Fruit fly (Drosophila melanogaster): ENCODE measurements around the gene CG5418.

CG5418 gene

DNA sequence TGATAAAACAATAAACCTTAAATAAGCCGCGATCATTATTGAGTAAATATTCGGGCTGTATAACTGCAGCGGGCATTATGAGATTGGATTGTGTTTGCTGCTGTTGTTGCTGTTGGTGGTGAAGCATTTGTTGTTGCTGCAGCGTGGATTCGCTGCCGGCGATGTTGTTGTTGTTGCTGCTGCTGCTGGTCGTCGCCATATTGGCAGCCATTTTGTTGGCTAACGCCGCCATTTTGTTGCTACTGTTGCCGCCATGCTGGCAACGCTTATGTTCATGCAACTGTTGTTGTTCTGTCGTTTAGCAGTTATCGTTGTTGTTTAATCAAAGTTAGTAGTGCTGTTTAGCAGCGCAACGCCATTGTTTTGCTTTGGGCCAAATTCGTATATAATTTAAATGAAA is 45.5 kb upstream of the CG5418 start (continued):
- TF ChIP-seq Awh (GFP tag; IDR thresholded peaks at IDR 0.05) (no peak), CG16779 (GFP tag; IDR thresholded peaks at IDR 0.05) (0 out of 2 replicates have a peak, but pooled peaks have one; percentile 41), CG12391 (tag; optimal IDR thresholded peaks at IDR 0.05) (no peak), z (GFP tag; IDR thresholded peaks at IDR 0.05) (no peak), sens-2 (GFP tag; IDR thresholded peaks at IDR 0.05) (no peak), CG11085 (GFP tag; IDR thresholded peaks at IDR 0.05) (no peak), org-1 (GFP tag; optimal IDR thresholded peaks at IDR 0.05) (no peak), MTF-1 (GFP tag; optimal IDR thresholded peaks at IDR 0.05; ENCODE audit: borderline replicate concordance) (peak; percentile 54), toy (GFP tag; IDR thresholded peaks at IDR 0.05) (no peak), CG6175 (GFP tag; IDR thresholded peaks at IDR 0.05) (no peak), Atf-2 (GFP tag; optimal IDR thresholded peaks at IDR 0.05) (no peak), CG8089 (GFP tag; optimal IDR thresholded peaks at IDR 0.05) (no peak), slbo (GFP tag; IDR thresholded peaks at IDR 0.05) (no peak), CG18764 (GFP tag; optimal IDR thresholded peaks at IDR 0.05) (no peak), CG9727 (GFP tag; optimal IDR thresholded peaks at IDR 0.05) (no peak), Hand (GFP tag; optimal IDR thresholded peaks at IDR 0.05) (no peak), fd96Cb (tag; optimal IDR thresholded peaks at IDR 0.05) (no peak), CG6254 (GFP tag; optimal IDR thresholded peaks at IDR 0.05) (peak; percentile 26), gsb-n (tag; optimal IDR thresholded peaks at IDR 0.05) (no peak), E2f2 (GFP tag; IDR thresholded peaks at IDR 0.05) (no peak), gfzf (GFP tag; optimal IDR thresholded peaks at IDR 0.05) (no peak), HLH54F (GFP tag; optimal IDR thresholded peaks at IDR 0.05) (no peak), sug (tag; optimal IDR thresholded peaks at IDR 0.05) (no peak), Nf-YA (GFP tag; IDR thresholded peaks at IDR 0.05) (no peak), dmrt99B (tag; optimal IDR thresholded peaks at IDR 0.05) (peak; percentile 39), D19A (tag; optimal IDR thresholded peaks at IDR 0.05) (no peak), CG6272 (GFP tag; IDR thresholded peaks at IDR 0.05) (no peak), E2f1 (GFP tag; IDR thresholded peaks at IDR 0.05) (no peak), sob (GFP tag; IDR thresholded peaks at IDR 0.05) (peak; percentile 44; the same call in 1 of the 2 replicates), CoRest (tag; optimal IDR thresholded peaks at IDR 0.05) (no peak), Abd-B (GFP tag; optimal IDR thresholded peaks at IDR 0.05) (no peak), CG32772 (GFP tag; IDR thresholded peaks at IDR 0.05) (0 out of 2 replicates have a peak, but pooled peaks have one; percentile 25), CG8478 (optimal IDR thresholded peaks at IDR 0.05) (no peak), Dll (GFP tag; IDR thresholded peaks at IDR 0.05; ENCODE audit: partially characterized antibody) (no peak), mld (GFP tag; IDR thresholded peaks at IDR 0.05; ENCODE audit: partially characterized antibody) (no peak), corto (GFP tag; optimal IDR thresholded peaks at IDR 0.05) (no peak), gem (tag; optimal IDR thresholded peaks at IDR 0.05) (no peak), CG7745 (tag; optimal IDR thresholded peaks at IDR 0.05) (no peak), nom (GFP tag; optimal IDR thresholded peaks at IDR 0.05) (peak; percentile 28), CG7786 (GFP tag; optimal IDR thresholded peaks at IDR 0.05) (no peak), CG7963 (GFP tag; IDR thresholded peaks at IDR 0.05; ENCODE audit: partially characterized antibody) (no peak), psq (GFP tag; optimal IDR thresholded peaks at IDR 0.05) (no peak), CG10543 (GFP tag; optimal IDR thresholded peaks at IDR 0.05) (no peak), lmd (GFP tag; IDR thresholded peaks at IDR 0.05) (no peak), CG4730 (GFP tag; IDR thresholded peaks at IDR 0.05) (no peak), Asciz (GFP tag; optimal IDR thresholded peaks at IDR 0.05) (peak; percentile 52), Bgb (GFP tag; IDR thresholded peaks at IDR 0.05; ENCODE audit: partially characterized antibody) (no peak), sim (GFP tag; IDR thresholded peaks at IDR 0.05) (no peak), Neu2 (GFP tag; optimal IDR thresholded peaks at IDR 0.05; ENCODE audit: borderline replicate concordance) (no peak), CG14441 (GFP tag; IDR thresholded peaks at IDR 0.05) (peak; percentile 45), CG17802 (tag; optimal IDR thresholded peaks at IDR 0.05) (no peak), GATAe (GFP tag; conservative IDR thresholded peaks at IDR 0.05) (no peak)
